Fruit fly (Drosophila melanogaster): ENCODE measurements around the gene sav.

The sav gene

dm6 chr3R:23048089-23048689, 12.9 kb downstream of the sav start, which contains the start of gene CG17121:
TSS of gene CG17121 (minus strand) at chr3R:23048214.
- no peak for TF ChIP-seq Hr83 (GFP tag; optimal IDR thresholded peaks at IDR 0.05; ENCODE audit: poor library complexity, severe bottlenecking)
- peak; percentile 33 for TF ChIP-seq Dif (GFP tag; optimal IDR thresholded peaks at IDR 0.05; ENCODE audit: partially characterized antibody)
- no peak for TF ChIP-seq psq (GFP tag; optimal IDR thresholded peaks at IDR 0.05)
- peak; percentile 43 for TF ChIP-seq CrebA (GFP tag; optimal IDR thresholded peaks at IDR 0.05; ENCODE audit: borderline replicate concordance)
- TF ChIP-seq foxo (GFP tag; optimal IDR thresholded peaks at IDR 0.05), result no peak
- no peak for TF ChIP-seq Rel (GFP tag; optimal IDR thresholded peaks at IDR 0.05)
- peak; percentile 85 for TF ChIP-seq Rel (tag; optimal IDR thresholded peaks at IDR 0.05)
- TF ChIP-seq ey (GFP tag; optimal IDR thresholded peaks at IDR 0.05), result no peak
- no peak for TF ChIP-seq lola (GFP tag; optimal IDR thresholded peaks at IDR 0.05)
- TF ChIP-seq dl (GFP tag; optimal IDR thresholded peaks at IDR 0.05; ENCODE audit: insufficient read depth in 1 of 2, partially characterized antibody in 2 of 2), result peak in 1 of 2 experiments; percentile 43
- TF ChIP-seq HLH106 (tag; optimal IDR thresholded peaks at IDR 0.05), result no peak

DNA sequence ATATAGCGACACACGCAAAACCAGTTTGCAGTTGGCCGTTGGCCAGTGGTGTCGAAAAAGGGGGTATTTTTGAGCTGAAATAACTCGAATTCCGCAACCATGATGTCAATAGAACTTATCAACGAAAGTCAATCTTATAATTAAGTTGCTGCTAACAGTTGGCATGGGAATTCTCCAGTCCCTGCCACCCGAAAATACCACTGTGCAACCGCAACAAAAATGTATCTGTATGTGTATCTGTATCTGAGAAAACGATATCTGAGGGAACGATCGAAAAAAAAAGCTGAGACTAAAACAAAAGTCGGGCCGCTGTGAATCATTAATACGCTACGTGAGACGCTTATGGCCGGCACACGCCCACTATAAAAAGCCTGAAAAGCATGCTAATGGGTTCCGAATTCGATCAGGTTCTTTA, 14.6 kb downstream of the sav start:
- TF ChIP-seq pan (optimal IDR thresholded peaks at IDR 0.05), result no peak
- no peak for TF ChIP-seq sv (GFP tag; optimal IDR thresholded peaks at IDR 0.05)
- no peak for TF ChIP-seq CG9705 (GFP tag; optimal IDR thresholded peaks at IDR 0.05)
- TF ChIP-seq Vsx2 (GFP tag; optimal IDR thresholded peaks at IDR 0.05; ENCODE audit: partially characterized antibody), result no peak
- peak; percentile 61 for TF ChIP-seq dsf (GFP tag; optimal IDR thresholded peaks at IDR 0.05; ENCODE audit: borderline replicate concordance)
- TF ChIP-seq Sp1 (GFP tag; optimal IDR thresholded peaks at IDR 0.05), result peak; percentile 85
- peak; percentile 93 for TF ChIP-seq br (GFP tag; optimal IDR thresholded peaks at IDR 0.05)
- TF ChIP-seq tai (GFP tag; optimal IDR thresholded peaks at IDR 0.05), result peak; percentile 90
- no peak for TF ChIP-seq lola (GFP tag; optimal IDR thresholded peaks at IDR 0.05)
- peak; percentile 94 for TF ChIP-seq rgr (GFP tag; optimal IDR thresholded peaks at IDR 0.05)
- TF ChIP-seq h (GFP tag; optimal IDR thresholded peaks at IDR 0.05), result peak; percentile 96
- TF ChIP-seq ey (GFP tag; optimal IDR thresholded peaks at IDR 0.05), result peak; percentile 95
- TF ChIP-seq Rel (GFP tag; optimal IDR thresholded peaks at IDR 0.05), result peak; percentile 48
- TF ChIP-seq Rel (tag; optimal IDR thresholded peaks at IDR 0.05), result peak; percentile 54
- peak; percentile 94 for TF ChIP-seq OdsH (GFP tag; optimal IDR thresholded peaks at IDR 0.05)
- TF ChIP-seq woc (GFP tag; optimal IDR thresholded peaks at IDR 0.05), result peak; percentile 88
- no peak for TF ChIP-seq N (GFP tag; optimal IDR thresholded peaks at IDR 0.05)
- TF ChIP-seq CG32264 (GFP tag; optimal IDR thresholded peaks at IDR 0.05), result peak; percentile 88
- peak; percentile 24 for TF ChIP-seq Mio (GFP tag; optimal IDR thresholded peaks at IDR 0.05)
- TF ChIP-seq jim (GFP tag; optimal IDR thresholded peaks at IDR 0.05), result peak; percentile 20
- TF ChIP-seq Myc (optimal IDR thresholded peaks at IDR 0.05), result no peak
- TF ChIP-seq Hnf4 (GFP tag; optimal IDR thresholded peaks at IDR 0.05), result peak; percentile 91
- no peak for TF ChIP-seq Dfd (GFP tag; optimal IDR thresholded peaks at IDR 0.05)
- peak; percentile 47 for TF ChIP-seq GATAd (GFP tag; optimal IDR thresholded peaks at IDR 0.05)
- TF ChIP-seq foxo (GFP tag; optimal IDR thresholded peaks at IDR 0.05), result peak; percentile 72 to 95
- TF ChIP-seq Jra (GFP tag; optimal IDR thresholded peaks at IDR 0.05), result peak; percentile 80
- TF ChIP-seq fru (GFP tag; optimal IDR thresholded peaks at IDR 0.05), result peak; percentile 94
- peak; percentile 75 for TF ChIP-seq Hr83 (GFP tag; optimal IDR thresholded peaks at IDR 0.05; ENCODE audit: poor library complexity, severe bottlenecking)
- TF ChIP-seq CrebA (GFP tag; optimal IDR thresholded peaks at IDR 0.05; ENCODE audit: borderline replicate concordance), result no peak
- TF ChIP-seq psq (GFP tag; optimal IDR thresholded peaks at IDR 0.05), result peak; percentile 88
- TF ChIP-seq HLH106 (tag; optimal IDR thresholded peaks at IDR 0.05), result peak; percentile 89
- peak; percentile 88 for TF ChIP-seq sage (GFP tag; optimal IDR thresholded peaks at IDR 0.05)
- no peak for TF ChIP-seq Hr78 (GFP tag; optimal IDR thresholded peaks at IDR 0.05)
- no peak for TF ChIP-seq Abd-B (GFP tag; optimal IDR thresholded peaks at IDR 0.05)
- peak; percentile 81 for TF ChIP-seq dmrt93B (GFP tag; optimal IDR thresholded peaks at IDR 0.05)
- TF ChIP-seq dl (GFP tag; optimal IDR thresholded peaks at IDR 0.05; ENCODE audit: insufficient read depth in 1 of 2, partially characterized antibody in 2 of 2), result no peak
- no peak for TF ChIP-seq usp (GFP tag; optimal IDR thresholded peaks at IDR 0.05)
- peak; percentile 90 for TF ChIP-seq brk (GFP tag; optimal IDR thresholded peaks at IDR 0.05)
- no peak for TF ChIP-seq Dif (GFP tag; optimal IDR thresholded peaks at IDR 0.05; ENCODE audit: partially characterized antibody)

Data from whole organism, wandering third instar larva.